Worm (Caenorhabditis elegans) whole organism, L2 larva: ENCODE results near the gene F57C7.4.

Source experiments
- C34F6.9 ChIP-seq: fragments of 150-350 bp; optimal IDR thresholded peaks from 2 replicates; lab custom pipeline; 2014; ENCODE audit warnings: missing biosample characterization, missing genetic modification characterization
- F13H6.1 ChIP-seq: sonication (generic microtip); optimal IDR thresholded peaks from 2 replicates; lab custom pipeline; 2016; ENCODE audit warnings: missing genetic modification characterization, missing compliant biosample characterization
- Y55F3AM.14 ChIP-seq: fragments of 200-800 bp; sonication (Bioruptor generic); optimal IDR thresholded peaks from 2 replicates; lab custom pipeline; 2018; ENCODE audit warnings: mild to moderate bottlenecking, missing genetic modification characterization, missing compliant biosample characterization
- ZK546.5 ChIP-seq: sonication (generic microtip); optimal IDR thresholded peaks from 2 replicates; lab custom pipeline; 2017; ENCODE audit warnings: missing biosample characterization, missing genetic modification characterization
- alr-1 ChIP-seq: fragments of 150-350 bp; optimal IDR thresholded peaks from 2 replicates; lab custom pipeline; 2014; ENCODE audit warnings: missing biosample characterization, missing genetic modification characterization
- ama-1 ChIP-seq: fragments of 150-350 bp; optimal IDR thresholded peaks from 2 replicates; lab custom pipeline; 2018; ENCODE audit warnings: inconsistent platforms
- blmp-1 ChIP-seq: sonication (generic microtip); optimal IDR thresholded peaks from 2 replicates; lab custom pipeline; 2017; ENCODE audit warnings: missing genetic modification characterization, mild to moderate bottlenecking, missing compliant biosample characterization, antibody characterized with exemption, moderate library complexity; ENCODE audit not compliant: insufficient read depth
- ceh-16 ChIP-seq: fragments of 150-350 bp; optimal IDR thresholded peaks from 2 replicates; lab custom pipeline; 2014; ENCODE audit warnings: missing biosample characterization, missing genetic modification characterization
- ceh-82 ChIP-seq: fragments of 150-350 bp; optimal IDR thresholded peaks from 2 replicates; lab custom pipeline; 2014; ENCODE audit warnings: missing biosample characterization, missing genetic modification characterization
- crh-2 ChIP-seq: sonication (generic microtip); optimal IDR thresholded peaks from 2 replicates; lab custom pipeline; 2017; ENCODE audit warnings: missing biosample characterization, missing genetic modification characterization
- dmd-4 ChIP-seq: sonication (generic microtip); optimal IDR thresholded peaks from 2 replicates; lab custom pipeline; 2017; ENCODE audit warnings: missing biosample characterization, missing genetic modification characterization
- egl-27 ChIP-seq: sonication (generic microtip); optimal IDR thresholded peaks from 3 replicates; lab custom pipeline; 2017; ENCODE audit warnings: missing biosample characterization, missing genetic modification reagents, missing genetic modification characterization
- fos-1 ChIP-seq: fragments of 150-350 bp; optimal IDR thresholded peaks from 2 replicates; lab custom pipeline; 2014; ENCODE audit warnings: missing biosample characterization, missing genetic modification characterization
- gmeb-1 ChIP-seq: fragments of 150-350 bp; optimal IDR thresholded peaks from 2 replicates; lab custom pipeline; 2014; ENCODE audit warnings: missing biosample characterization, missing genetic modification characterization
- lin-11 ChIP-seq: fragments of 150-350 bp; sonication (generic microtip); optimal IDR thresholded peaks from 2 replicates; lab custom pipeline; 2014; ENCODE audit warnings: missing biosample characterization, missing genetic modification characterization, inconsistent platforms, mixed read lengths
- lin-13 ChIP-seq: fragments of 150-350 bp; optimal IDR thresholded peaks from 2 replicates; lab custom pipeline; 2014; ENCODE audit warnings: missing biosample characterization, missing genetic modification reagents, missing genetic modification characterization
- lin-39 ChIP-seq: fragments of 150-350 bp; optimal IDR thresholded peaks from 2 replicates; lab custom pipeline; 2014; ENCODE audit warnings: missing biosample characterization, missing genetic modification reagents, missing genetic modification characterization
- lsy-2 ChIP-seq, 2 experiments: fragments of 150-350 bp in 1 of 2; sonication (generic microtip) in 1 of 2; optimal IDR thresholded peaks; 2 replicates each; lab custom pipeline; 2014 to 2017; ENCODE audit warnings: missing biosample characterization in 2 of 2, missing genetic modification characterization in 2 of 2
- mab-5 ChIP-seq: fragments of 150-350 bp; optimal IDR thresholded peaks from 2 replicates; lab custom pipeline; 2014; ENCODE audit warnings: missing biosample characterization, missing genetic modification characterization
- mbf-1 ChIP-seq: sonication (generic microtip); optimal IDR thresholded peaks from 2 replicates; lab custom pipeline; 2017; ENCODE audit warnings: missing biosample characterization, missing genetic modification characterization
- mdl-1 ChIP-seq, 2 experiments: fragments of 150-350 bp in 1 of 2; sonication (generic microtip) in 1 of 2; optimal IDR thresholded peaks; 2 replicates each; lab custom pipeline; 2017; ENCODE audit warnings: missing biosample characterization in 2 of 2, missing genetic modification characterization in 2 of 2
- nhr-10 ChIP-seq: sonication (generic microtip); optimal IDR thresholded peaks from 2 replicates; lab custom pipeline; 2017; ENCODE audit warnings: missing biosample characterization, missing genetic modification characterization
- nhr-11 ChIP-seq: fragments of 150-350 bp; optimal IDR thresholded peaks from 2 replicates; lab custom pipeline; 2014; ENCODE audit warnings: missing biosample characterization, missing genetic modification characterization
- nhr-129 ChIP-seq: fragments of 150-350 bp; optimal IDR thresholded peaks from 2 replicates; lab custom pipeline; 2014; ENCODE audit warnings: missing biosample characterization, missing genetic modification characterization
- nhr-21 ChIP-seq: fragments of 150-350 bp; optimal IDR thresholded peaks from 2 replicates; lab custom pipeline; 2014; ENCODE audit warnings: missing biosample characterization, missing genetic modification characterization
- nhr-23 ChIP-seq: fragments of 150-350 bp; optimal IDR thresholded peaks from 2 replicates; lab custom pipeline; 2014; ENCODE audit warnings: missing biosample characterization, missing genetic modification reagents, missing genetic modification characterization
- nhr-237 ChIP-seq: fragments of 150-350 bp; optimal IDR thresholded peaks from 2 replicates; lab custom pipeline; 2014; ENCODE audit warnings: missing biosample characterization, missing genetic modification characterization
- nhr-25 ChIP-seq: fragments of 150-350 bp; sonication (generic microtip); optimal IDR thresholded peaks from 3 replicates; lab custom pipeline; 2014; ENCODE audit warnings: missing biosample characterization, missing genetic modification characterization
- nhr-6 ChIP-seq: fragments of 150-350 bp; optimal IDR thresholded peaks from 2 replicates; lab custom pipeline; 2014; ENCODE audit warnings: missing biosample characterization, missing genetic modification characterization
- nhr-77 ChIP-seq: fragments of 150-350 bp; optimal IDR thresholded peaks from 2 replicates; lab custom pipeline; 2014; ENCODE audit warnings: missing biosample characterization, missing genetic modification characterization
- peb-1 ChIP-seq: fragments of 150-350 bp; optimal IDR thresholded peaks from 2 replicates; lab custom pipeline; 2014; ENCODE audit warnings: missing biosample characterization, missing genetic modification characterization
- sem-4 ChIP-seq: fragments of 150-350 bp; optimal IDR thresholded peaks from 2 replicates; lab custom pipeline; 2014; ENCODE audit warnings: missing biosample characterization, missing genetic modification reagents, missing genetic modification characterization
- skn-1 ChIP-seq: sonication (generic microtip); optimal IDR thresholded peaks from 2 replicates; lab custom pipeline; 2017; ENCODE audit warnings: missing biosample characterization, missing genetic modification characterization
- sma-3 ChIP-seq: sonication (generic microtip); optimal IDR thresholded peaks from 2 replicates; lab custom pipeline; 2016; ENCODE audit warnings: missing genetic modification reagents, missing genetic modification characterization, missing compliant biosample characterization
- sma-9 ChIP-seq, 2 experiments: fragments of 150-350 bp in 1 of 2; sonication (generic microtip) in 1 of 2; optimal IDR thresholded peaks; 2 replicates each; lab custom pipeline; 2014 to 2016; ENCODE audit warnings: missing genetic modification characterization in 2 of 2, mild to moderate bottlenecking in 1 of 2, missing biosample characterization in 1 of 2, missing compliant biosample characterization in 1 of 2, missing genetic modification reagents in 1 of 2, moderate library complexity in 1 of 2
- snpc-4 ChIP-seq: fragments of 150-350 bp; optimal IDR thresholded peaks from 2 replicates; lab custom pipeline; 2014; ENCODE audit warnings: missing biosample characterization, missing genetic modification characterization
- unc-39 ChIP-seq: fragments of 150-350 bp; optimal IDR thresholded peaks from 2 replicates; lab custom pipeline; 2014; ENCODE audit warnings: missing biosample characterization, missing genetic modification characterization
- unc-55 ChIP-seq: fragments of 150-350 bp; sonication (generic microtip); optimal IDR thresholded peaks from 3 replicates; lab custom pipeline; 2014; ENCODE audit warnings: missing biosample characterization, missing genetic modification reagents, missing genetic modification characterization
- unc-62 ChIP-seq: fragments of 150-350 bp; optimal IDR thresholded peaks from 2 replicates; lab custom pipeline; 2014; ENCODE audit warnings: missing biosample characterization, missing genetic modification reagents, missing genetic modification characterization
- zag-1 ChIP-seq: fragments of 150-350 bp; optimal IDR thresholded peaks from 2 replicates; lab custom pipeline; 2014; ENCODE audit warnings: missing biosample characterization, missing genetic modification characterization
- ztf-1 ChIP-seq: fragments of 200-800 bp; sonication (Bioruptor generic); conservative IDR thresholded peaks from 2 replicates; pipeline ENCODE4 v1.3.6; 2022; ENCODE audit warnings: missing genetic modification characterization, missing compliant biosample characterization
- ztf-11 ChIP-seq: sonication (generic microtip); optimal IDR thresholded peaks from 2 replicates; lab custom pipeline; 2017; ENCODE audit warnings: missing biosample characterization, missing genetic modification characterization
- ztf-4 ChIP-seq: fragments of 150-350 bp; optimal IDR thresholded peaks from 2 replicates; lab custom pipeline; 2014; ENCODE audit warnings: missing biosample characterization, missing genetic modification characterization

The F57C7.4 gene

DNA sequence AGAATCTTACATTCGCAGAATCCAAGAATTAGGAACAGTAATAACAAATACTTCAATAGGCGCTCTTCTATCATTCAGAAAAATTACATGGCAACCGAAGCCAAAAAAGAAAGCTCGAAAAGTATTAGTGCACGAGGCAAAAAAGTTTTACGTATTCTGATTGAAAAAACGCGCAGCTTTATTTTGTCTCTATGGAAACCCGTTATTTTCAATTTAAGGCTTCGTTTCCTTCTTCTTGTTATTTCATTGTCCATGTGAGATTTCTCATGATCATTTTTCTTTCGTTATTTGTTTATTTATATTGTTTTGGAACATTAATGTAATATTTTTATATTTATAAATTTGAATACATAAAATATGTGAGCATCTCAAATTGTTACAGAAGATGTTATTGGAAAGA lies at the start of gene F57C7.4:
Gene F57C7.4 (minus strand): TSS at position 101 of the 400 bp plus-strand sequence.
- TF ChIP-seq sma-3 (GFP tag; lab: Kevin White, UChicago) (no peak), F13H6.1 (tag; lab: Kevin White, UChicago) (no peak), nhr-237 (tag; lab: Kevin White, UChicago) (no peak), ceh-16 (tag; lab: Kevin White, UChicago) (no peak), nhr-23 (no peak), mbf-1 (no peak), dmd-4 (no peak), lin-13 (GFP tag; lab: Kevin White, UChicago) (no peak), ztf-1 (no peak), blmp-1 (tag; lab: Kevin White, UChicago) (no peak), lin-39 (tag; lab: Kevin White, UChicago) (no peak)
- TF ChIP-seq, all 48 proteins: peak for 0

DNA sequence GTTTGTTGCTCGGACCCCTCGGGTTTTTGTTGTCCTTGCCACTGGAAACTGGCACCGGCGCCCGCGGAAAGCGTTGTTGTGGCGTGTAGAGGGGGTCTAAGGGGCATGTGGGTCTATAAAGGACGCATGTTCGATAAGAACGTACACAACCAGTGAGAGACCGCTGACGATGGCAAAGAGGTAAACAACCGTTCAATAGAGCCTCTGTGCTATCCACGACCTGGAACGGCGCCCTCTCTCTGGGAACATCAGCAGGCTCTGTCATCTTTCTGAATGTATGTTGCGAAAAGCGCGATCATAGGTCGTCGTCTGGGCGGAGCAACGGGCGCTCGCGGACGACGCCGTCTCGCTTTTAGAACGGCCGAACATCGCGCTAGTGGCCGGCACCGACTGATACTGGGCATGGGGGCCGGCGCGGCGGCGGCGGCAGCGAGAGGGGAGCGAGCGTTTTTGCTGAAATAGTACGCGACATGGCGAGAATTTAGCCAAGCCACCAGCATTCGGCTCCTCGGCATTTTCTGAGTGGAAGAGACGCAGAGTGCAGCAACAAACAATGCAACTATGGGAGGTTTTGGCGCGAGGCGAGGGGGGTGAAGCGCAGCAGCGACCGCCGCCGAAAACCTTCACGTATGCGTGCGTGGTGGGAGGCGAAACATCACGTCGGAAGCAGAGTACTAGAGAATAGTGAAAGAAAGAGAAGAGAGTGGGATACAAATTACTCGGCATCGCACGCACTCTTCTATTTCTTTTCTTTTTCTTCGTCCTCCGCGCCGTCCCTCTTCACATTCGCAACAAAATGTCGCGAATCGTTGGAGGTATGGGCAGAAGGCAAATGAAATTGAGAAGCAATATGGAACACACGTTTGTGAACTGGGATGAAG lies 47.9 kb upstream of the F57C7.4 start:
- TF ChIP-seq C34F6.9 (tag; lab: Kevin White, UChicago) = peak; percentile 73
- no peak for TF ChIP-seq alr-1
- peak; percentile 29 for TF ChIP-seq nhr-77 (tag; lab: Kevin White, UChicago)
- TF ChIP-seq crh-2 (tag; lab: Kevin White, UChicago) = peak; percentile 88
- TF ChIP-seq unc-39 (tag; lab: Kevin White, UChicago) = peak; percentile 54
- TF ChIP-seq lin-11 (tag; lab: Kevin White, UChicago) = peak; percentile 83
- peak; percentile 86 for TF ChIP-seq unc-55 (GFP tag; lab: Kevin White, UChicago)
- TF ChIP-seq sem-4 = peak; percentile 87
- peak; percentile 86 for TF ChIP-seq zag-1 (tag; lab: Kevin White, UChicago)
- peak; percentile 23 for TF ChIP-seq nhr-6 (tag; lab: Kevin White, UChicago)
- TF ChIP-seq lin-13 (GFP tag; lab: Kevin White, UChicago) = peak; percentile 61
- TF ChIP-seq Y55F3AM.14 = peak; percentile 78
- peak; percentile 69 for TF ChIP-seq mab-5 (tag; lab: Kevin White, UChicago)
- peak; percentile 90 for TF ChIP-seq blmp-1 (tag; lab: Kevin White, UChicago)
- TF ChIP-seq nhr-23 = no peak
- peak; percentile 20 for TF ChIP-seq snpc-4
- peak; percentile 84 for TF ChIP-seq nhr-25 (tag; lab: Kevin White, UChicago)
- TF ChIP-seq nhr-21 (tag; lab: Kevin White, UChicago) = peak; percentile 84
- TF ChIP-seq mbf-1 = no peak
- peak; percentile 87 for TF ChIP-seq egl-27
- peak; percentile 61 for TF ChIP-seq sma-3 (GFP tag; lab: Kevin White, UChicago)
- peak; percentile 22 to 76 for TF ChIP-seq lsy-2 (tag; optimal IDR thresholded peaks at IDR 0.05; lab: Kevin White, UChicago)
- peak; percentile 53 for TF ChIP-seq ztf-4 (tag; lab: Kevin White, UChicago)
- TF ChIP-seq peb-1 (tag; lab: Kevin White, UChicago) = peak; percentile 43
- TF ChIP-seq ceh-82 (tag; lab: Kevin White, UChicago) = peak; percentile 49
- TF ChIP-seq mdl-1 (tag; optimal IDR thresholded peaks at IDR 0.05; lab: Kevin White, UChicago) = peak; percentile 80 to 85
- peak; percentile 55 for TF ChIP-seq nhr-237 (tag; lab: Kevin White, UChicago)
- peak; percentile 35 for TF ChIP-seq gmeb-1 (tag; lab: Kevin White, UChicago)
- peak; percentile 88 for TF ChIP-seq ceh-16 (tag; lab: Kevin White, UChicago)
- TF ChIP-seq sma-9 (GFP tag; optimal IDR thresholded peaks at IDR 0.05; lab: Kevin White, UChicago) = peak; percentile 90
- TF ChIP-seq sma-9 (tag; optimal IDR thresholded peaks at IDR 0.05; lab: Kevin White, UChicago) = no peak
- TF ChIP-seq F13H6.1 (tag; lab: Kevin White, UChicago) = peak; percentile 98
- no peak for TF ChIP-seq nhr-10 (tag; lab: Kevin White, UChicago)
- TF ChIP-seq ama-1 (lab: Kevin White, UChicago) = peak; percentile 36
- TF ChIP-seq ZK546.5 (tag; lab: Kevin White, UChicago) = no peak
- no peak for TF ChIP-seq unc-62 (GFP tag; lab: Kevin White, UChicago)
- TF ChIP-seq fos-1 (tag; lab: Kevin White, UChicago) = peak; percentile 72
- peak; percentile 49 for TF ChIP-seq ztf-11 (tag; lab: Kevin White, UChicago)
- no peak for TF ChIP-seq dmd-4
- peak; percentile 81 for TF ChIP-seq nhr-129 (tag; lab: Kevin White, UChicago)
- no peak for TF ChIP-seq skn-1 (tag; lab: Kevin White, UChicago)
- no peak for TF ChIP-seq lin-39 (tag; lab: Kevin White, UChicago)
- TF ChIP-seq nhr-11 (tag; lab: Kevin White, UChicago) = no peak
- no peak for TF ChIP-seq ztf-1
